Fruit fly (Drosophila melanogaster): Measurements from ENCODE around the gene SLIRP2.

The SLIRP2 gene

DNA sequence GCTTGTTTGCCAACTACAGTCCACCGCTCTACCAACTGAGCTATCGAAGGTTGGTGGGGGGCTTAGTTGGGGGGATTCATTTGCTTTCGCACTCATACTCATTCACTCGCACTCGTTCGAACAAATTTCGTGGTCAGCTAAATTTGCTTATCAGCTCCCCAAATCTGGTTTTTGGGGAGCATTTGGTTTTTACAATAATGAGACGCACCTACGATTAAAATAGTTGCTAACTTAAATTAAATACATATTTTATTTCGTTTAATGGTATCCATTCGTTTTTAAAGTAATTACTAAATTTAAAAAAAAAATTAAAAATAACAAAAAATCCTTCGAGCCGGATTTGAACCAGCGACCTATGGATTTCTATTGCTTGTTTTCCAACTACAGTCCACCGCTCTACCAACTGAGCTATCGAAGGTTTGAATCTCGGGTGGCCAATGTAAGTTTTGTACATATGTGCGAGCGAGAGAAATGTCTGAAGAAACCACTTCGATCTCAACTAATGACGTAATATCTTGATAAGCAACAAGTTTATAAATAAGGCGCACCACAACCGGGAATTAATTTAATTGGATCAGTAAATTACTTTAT lies 8.4 kb upstream of the SLIRP2 start:
- no peak for TF ChIP-seq Pif1B (GFP tag; optimal IDR thresholded peaks at IDR 0.05)
- no peak for TF ChIP-seq fd96Ca (GFP tag; IDR thresholded peaks at IDR 0.05)
- no peak for TF ChIP-seq CG17806 (tag; optimal IDR thresholded peaks at IDR 0.05)
- TF ChIP-seq EcR (GFP tag; optimal IDR thresholded peaks at IDR 0.05) = no peak
- TF ChIP-seq CG4496 (GFP tag; IDR thresholded peaks at IDR 0.05) = 0 out of 3 replicates have a peak, but pooled peaks have one; percentile 21
- TF ChIP-seq D1 (tag; optimal IDR thresholded peaks at IDR 0.05) = no peak
- TF ChIP-seq Pif1A (GFP tag; optimal IDR thresholded peaks at IDR 0.05) = no peak
- no peak for TF ChIP-seq CG13204 (GFP tag; optimal IDR thresholded peaks at IDR 0.05)

dm6 chr3R:8645580-8646220 lies 5.2 kb upstream of the SLIRP2 start, which contains the start of gene Cyp313b1:
Gene Cyp313b1 (minus strand): TSS chr3R:8645650.
- TF ChIP-seq Ets98B (GFP tag; IDR thresholded peaks at IDR 0.05) (no peak), CG13204 (GFP tag; optimal IDR thresholded peaks at IDR 0.05) (no peak)

DNA sequence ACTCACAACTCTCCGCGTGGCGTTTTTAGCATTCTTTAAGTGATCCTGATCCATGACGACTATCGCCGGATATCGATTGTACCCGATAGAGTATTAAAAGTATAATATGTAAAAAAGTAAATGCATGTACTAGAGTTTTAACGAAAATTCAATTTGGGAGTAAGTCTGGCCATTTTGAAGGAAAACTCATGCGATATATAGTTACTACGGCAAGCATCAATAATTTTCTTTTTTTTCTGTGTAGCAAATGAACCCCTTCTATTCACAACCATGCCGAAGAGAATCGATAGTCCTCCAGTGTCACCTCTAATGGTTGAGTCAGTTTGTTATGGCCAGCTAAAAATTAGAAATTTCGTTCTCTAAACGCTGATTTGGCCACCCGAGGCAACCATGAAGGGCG lies 1.8 kb downstream of the SLIRP2 start, which contains the start of the genes Sys1 and Dhod:
Gene Sys1 (plus strand): TSS at position 91 of the 400 bp plus-strand sequence.
Gene Dhod (minus strand): TSS at position 186 of the 400 bp plus-strand sequence.
- TF ChIP-seq fd96Ca (GFP tag; IDR thresholded peaks at IDR 0.05) = peak; percentile 69; the same call in 2 of the 3 replicates
- no peak; the same call in 1 of the 2 replicates for TF ChIP-seq CG12605 (GFP tag; IDR thresholded peaks at IDR 0.05)
- TF ChIP-seq gl (tag; optimal IDR thresholded peaks at IDR 0.05) = no peak
- TF ChIP-seq Pif1B (GFP tag; optimal IDR thresholded peaks at IDR 0.05) = peak; percentile 65
- peak; percentile 54 for TF ChIP-seq CG14655 (GFP tag; optimal IDR thresholded peaks at IDR 0.05)
- TF ChIP-seq Snoo (tag; optimal IDR thresholded peaks at IDR 0.05) = peak; percentile 33
- peak; percentile 25 for TF ChIP-seq CG9948 (tag; optimal IDR thresholded peaks at IDR 0.05)
- TF ChIP-seq CG8159 (tag; optimal IDR thresholded peaks at IDR 0.05) = peak; percentile 38
- no peak for TF ChIP-seq CG10348 (GFP tag; IDR thresholded peaks at IDR 0.05)
- peak; percentile 91 for TF ChIP-seq CG4496 (GFP tag; IDR thresholded peaks at IDR 0.05)
- TF ChIP-seq CG32121 (GFP tag; IDR thresholded peaks at IDR 0.05) = peak; percentile 70
- peak; percentile 83 for TF ChIP-seq Pif1A (GFP tag; optimal IDR thresholded peaks at IDR 0.05)
- TF ChIP-seq Ets98B (GFP tag; IDR thresholded peaks at IDR 0.05) = peak; percentile 70
- no peak for TF ChIP-seq CG34367 (tag; optimal IDR thresholded peaks at IDR 0.05)
- no peak for TF ChIP-seq EcR (GFP tag; optimal IDR thresholded peaks at IDR 0.05)
- TF ChIP-seq CG13204 (GFP tag; optimal IDR thresholded peaks at IDR 0.05) = no peak
- peak; percentile 50 for TF ChIP-seq CG8301 (tag; optimal IDR thresholded peaks at IDR 0.05)
- peak; percentile 59; the same call in 1 of the 2 replicates for TF ChIP-seq rn (GFP tag; IDR thresholded peaks at IDR 0.05)
- TF ChIP-seq CG15710 (tag; optimal IDR thresholded peaks at IDR 0.05) = peak; percentile 53
- TF ChIP-seq CG17806 (tag; optimal IDR thresholded peaks at IDR 0.05) = peak; percentile 61
- no peak for TF ChIP-seq D1 (tag; optimal IDR thresholded peaks at IDR 0.05)

DNA sequence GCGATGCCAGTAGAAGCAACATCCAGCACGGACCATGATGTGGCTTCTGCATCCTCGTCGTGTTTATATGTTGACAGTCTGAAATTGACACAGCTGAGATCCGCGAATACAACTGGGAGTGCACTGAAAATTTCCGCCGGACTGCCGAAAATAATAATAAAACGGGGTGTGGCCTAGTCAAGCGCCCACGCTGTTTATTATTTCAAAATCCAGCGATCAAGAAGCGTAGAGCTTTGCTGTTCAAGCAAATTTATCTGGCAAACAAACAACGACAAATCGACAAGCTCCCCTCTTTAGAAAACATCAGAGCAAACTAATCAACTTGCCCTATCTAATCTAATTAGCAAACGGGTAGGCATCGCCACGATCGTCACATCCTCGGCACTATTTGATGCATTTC lies 3.2 kb downstream of the SLIRP2 start:
- TF ChIP-seq CG17806 (tag; optimal IDR thresholded peaks at IDR 0.05) = no peak
- no peak for TF ChIP-seq Snoo (tag; optimal IDR thresholded peaks at IDR 0.05)
- TF ChIP-seq D1 (tag; optimal IDR thresholded peaks at IDR 0.05) = no peak
- no peak for TF ChIP-seq CG32121 (GFP tag; IDR thresholded peaks at IDR 0.05)
- no peak for TF ChIP-seq Pif1A (GFP tag; optimal IDR thresholded peaks at IDR 0.05)
- TF ChIP-seq CG14655 (GFP tag; optimal IDR thresholded peaks at IDR 0.05) = no peak
- TF ChIP-seq CG9948 (tag; optimal IDR thresholded peaks at IDR 0.05) = no peak
- TF ChIP-seq CG8301 (tag; optimal IDR thresholded peaks at IDR 0.05) = no peak

DNA sequence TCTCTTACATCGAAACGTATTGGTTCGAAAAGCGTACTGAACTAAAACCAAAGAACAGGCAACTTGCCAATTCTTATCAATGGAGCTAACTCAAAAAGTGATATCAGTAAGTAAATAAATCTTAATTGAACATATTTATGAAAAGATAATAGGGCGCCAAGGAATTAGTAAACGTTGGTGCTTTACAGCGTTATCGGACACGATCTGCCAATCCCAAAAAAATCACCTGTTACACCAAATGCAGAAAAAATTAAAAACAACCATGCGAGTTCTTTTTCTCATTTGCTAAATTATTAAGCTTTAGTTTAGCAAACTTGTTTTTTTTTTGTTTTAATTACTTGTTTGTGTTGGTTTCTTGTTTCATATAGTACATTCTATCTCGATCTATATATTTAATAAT lies 3.8 kb downstream of the SLIRP2 start, which contains the start of gene CG42489:
Gene CG42489 (minus strand): TSS at position 101 of the 400 bp plus-strand sequence.
- TF ChIP-seq gl (tag; optimal IDR thresholded peaks at IDR 0.05) (no peak), CG17806 (tag; optimal IDR thresholded peaks at IDR 0.05) (no peak)

DNA sequence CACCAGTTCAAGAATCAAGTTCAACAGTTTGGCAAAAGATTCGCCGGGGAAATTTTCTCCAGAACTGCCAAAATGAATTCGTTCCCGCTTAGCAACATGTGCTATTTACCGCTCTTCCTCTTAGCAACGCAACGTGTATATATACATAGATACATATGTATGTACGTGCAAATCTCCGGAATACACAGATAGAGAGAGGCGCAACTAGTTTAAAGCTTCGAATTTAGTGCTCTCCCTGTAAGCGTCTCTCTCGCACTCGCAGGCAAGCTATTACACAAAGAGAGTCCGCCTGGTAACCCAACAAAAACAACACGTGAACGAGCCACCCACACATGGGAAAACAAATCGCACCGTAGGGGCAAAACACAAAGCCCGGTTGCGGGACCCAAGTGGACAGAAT lies 7.8 kb downstream of the SLIRP2 start:
- no peak for TF ChIP-seq Pif1A (GFP tag; optimal IDR thresholded peaks at IDR 0.05)
- TF ChIP-seq CG8301 (tag; optimal IDR thresholded peaks at IDR 0.05) = no peak
- TF ChIP-seq CG17806 (tag; optimal IDR thresholded peaks at IDR 0.05) = no peak
- no peak for TF ChIP-seq gl (tag; optimal IDR thresholded peaks at IDR 0.05)
- no peak for TF ChIP-seq Pif1B (GFP tag; optimal IDR thresholded peaks at IDR 0.05)
- TF ChIP-seq CG34367 (tag; optimal IDR thresholded peaks at IDR 0.05) = no peak
- TF ChIP-seq CG10348 (GFP tag; IDR thresholded peaks at IDR 0.05) = no peak
- no peak for TF ChIP-seq CG4496 (GFP tag; IDR thresholded peaks at IDR 0.05)
- peak; percentile 23; the same call in 1 of the 2 replicates for TF ChIP-seq Ets98B (GFP tag; IDR thresholded peaks at IDR 0.05)
- peak; percentile 7 for TF ChIP-seq EcR (GFP tag; optimal IDR thresholded peaks at IDR 0.05)
- no peak for TF ChIP-seq CG13204 (GFP tag; optimal IDR thresholded peaks at IDR 0.05)
- TF ChIP-seq CG32121 (GFP tag; IDR thresholded peaks at IDR 0.05) = no peak
- no peak for TF ChIP-seq D1 (tag; optimal IDR thresholded peaks at IDR 0.05)
- 0 out of 2 replicates have a peak, but pooled peaks have one; percentile 42 for TF ChIP-seq CG12605 (GFP tag; IDR thresholded peaks at IDR 0.05)
- no peak for TF ChIP-seq CG9948 (tag; optimal IDR thresholded peaks at IDR 0.05)
- TF ChIP-seq Snoo (tag; optimal IDR thresholded peaks at IDR 0.05) = no peak
- TF ChIP-seq rn (GFP tag; IDR thresholded peaks at IDR 0.05) = no peak
- TF ChIP-seq fd96Ca (GFP tag; IDR thresholded peaks at IDR 0.05) = peak; percentile 32; the same call in 1 of the 3 replicates
- TF ChIP-seq CG8159 (tag; optimal IDR thresholded peaks at IDR 0.05) = no peak
- TF ChIP-seq CG14655 (GFP tag; optimal IDR thresholded peaks at IDR 0.05) = no peak
- no peak for TF ChIP-seq CG15710 (tag; optimal IDR thresholded peaks at IDR 0.05)
